Fruit fly (Drosophila melanogaster) whole organism, wandering third instar larva: ENCODE data around the gene Jhbp16.

Experiments
- CG32264 ChIP-seq: fragments of 200-800 bp; sonication (Bioruptor generic); optimal IDR thresholded peaks from 2 replicates; lab custom pipeline; 2016; ENCODE audit warnings: missing biosample characterization, missing genetic modification characterization
- Myc ChIP-seq: fragments of >200 bp; optimal IDR thresholded peaks from 2 replicates; lab custom pipeline; 2017

dm6 chr3R:21641517-21642137 lies 22.6 kb upstream of the Jhbp16 start:
- TF ChIP-seq Myc (lab: Kevin White, UChicago) (no peak), CG32264 (peak; percentile 54)
